Worm (Caenorhabditis elegans) whole organism, mixed stage, embryonic: ENCODE measurements around the gene C06B3.7.

Experiments used
- M03D4.4 ChIP-seq: sonication (generic microtip); optimal IDR thresholded peaks from 2 replicates; lab custom pipeline; 2017; ENCODE audit warnings: mild to moderate bottlenecking, missing genetic modification characterization, missing compliant biosample characterization
- bed-3 ChIP-seq: fragments of 200-800 bp; sonication (Bioruptor generic); optimal IDR thresholded peaks from 3 replicates; lab custom pipeline; 2018; ENCODE audit warnings: mild to moderate bottlenecking, missing genetic modification characterization, moderate library complexity, missing compliant biosample characterization
- blmp-1 ChIP-seq: fragments of 150-350 bp; optimal IDR thresholded peaks from 2 replicates; lab custom pipeline; 2014; ENCODE audit warnings: missing biosample characterization, missing genetic modification characterization
- ceh-39 ChIP-seq: fragments of 150-350 bp; optimal IDR thresholded peaks from 2 replicates; lab custom pipeline; 2014; ENCODE audit warnings: missing biosample characterization, missing genetic modification characterization
- ceh-43 ChIP-seq: fragments of 200-800 bp; sonication (Bioruptor generic); optimal IDR thresholded peaks from 2 replicates; lab custom pipeline; 2018; ENCODE audit warnings: mild to moderate bottlenecking, missing genetic modification characterization, moderate library complexity, missing compliant biosample characterization
- ces-1 ChIP-seq: fragments of 150-350 bp; optimal IDR thresholded peaks from 2 replicates; lab custom pipeline; 2014; ENCODE audit warnings: missing biosample characterization, missing genetic modification reagents, missing genetic modification characterization
- cnd-1 ChIP-seq: fragments of 200-800 bp; sonication (Bioruptor generic); optimal IDR thresholded peaks from 2 replicates; lab custom pipeline; 2018; ENCODE audit warnings: mild to moderate bottlenecking, missing genetic modification characterization, missing compliant biosample characterization
- drap-1 ChIP-seq: fragments of 200-800 bp; sonication (Bioruptor generic); optimal IDR thresholded peaks from 3 replicates; lab custom pipeline; 2018; ENCODE audit warnings: mild to moderate bottlenecking, missing genetic modification characterization, missing compliant biosample characterization
- elt-1 ChIP-seq: sonication (generic microtip); optimal IDR thresholded peaks from 2 replicates; lab custom pipeline; 2017; ENCODE audit warnings: missing genetic modification characterization, mild to moderate bottlenecking, missing compliant biosample characterization, antibody characterized with exemption, moderate library complexity, borderline replicate concordance; ENCODE audit not compliant: insufficient read depth
- elt-3 ChIP-seq: fragments of 150-350 bp; optimal IDR thresholded peaks from 2 replicates; lab custom pipeline; 2014; ENCODE audit warnings: missing biosample characterization, missing genetic modification characterization
- flh-1 ChIP-seq: fragments of 200-800 bp; sonication (Bioruptor generic); optimal IDR thresholded peaks from 2 replicates; lab custom pipeline; 2018; ENCODE audit warnings: mild to moderate bottlenecking, missing genetic modification characterization, moderate library complexity, missing compliant biosample characterization
- ham-2 ChIP-seq: fragments of 200-800 bp; sonication (Bioruptor generic); optimal IDR thresholded peaks from 2 replicates; lab custom pipeline; 2018; ENCODE audit warnings: mild to moderate bottlenecking, missing genetic modification characterization, missing compliant biosample characterization
- hlh-1 ChIP-seq: fragments of 150-350 bp; optimal IDR thresholded peaks from 2 replicates; lab custom pipeline; 2014; ENCODE audit warnings: missing biosample characterization, missing genetic modification reagents, missing genetic modification characterization
- lin-13 ChIP-seq: fragments of 150-350 bp; optimal IDR thresholded peaks from 2 replicates; lab custom pipeline; 2014; ENCODE audit warnings: missing biosample characterization, missing genetic modification characterization
- lin-32 ChIP-seq: fragments of 200-800 bp; sonication (Bioruptor generic); optimal IDR thresholded peaks from 2 replicates; lab custom pipeline; 2018; ENCODE audit warnings: mild to moderate bottlenecking, missing genetic modification characterization, missing compliant biosample characterization
- lsy-2 ChIP-seq: fragments of 150-350 bp; optimal IDR thresholded peaks from 2 replicates; lab custom pipeline; 2014; ENCODE audit warnings: missing biosample characterization, missing genetic modification characterization
- mab-5 ChIP-seq: fragments of 150-350 bp; optimal IDR thresholded peaks from 2 replicates; lab custom pipeline; 2014; ENCODE audit warnings: missing biosample characterization, missing genetic modification characterization
- mep-1 ChIP-seq: fragments of 150-350 bp; optimal IDR thresholded peaks from 2 replicates; lab custom pipeline; 2017; ENCODE audit warnings: missing biosample characterization, missing genetic modification reagents, missing genetic modification characterization, inconsistent platforms
- mls-2 ChIP-seq: sonication (generic microtip); optimal IDR thresholded peaks from 2 replicates; lab custom pipeline; 2016; ENCODE audit warnings: mild to moderate bottlenecking, missing genetic modification characterization, moderate library complexity, missing compliant biosample characterization
- nhr-12 ChIP-seq: fragments of 150-350 bp; optimal IDR thresholded peaks from 2 replicates; lab custom pipeline; 2014; ENCODE audit warnings: missing biosample characterization, missing genetic modification characterization
- nhr-2 ChIP-seq: fragments of 150-350 bp; optimal IDR thresholded peaks from 2 replicates; lab custom pipeline; 2014; ENCODE audit warnings: missing biosample characterization, missing genetic modification characterization
- nhr-237 ChIP-seq: fragments of 150-350 bp; optimal IDR thresholded peaks from 2 replicates; lab custom pipeline; 2014; ENCODE audit warnings: missing biosample characterization, missing genetic modification characterization
- nhr-28 ChIP-seq: fragments of 150-350 bp; optimal IDR thresholded peaks from 2 replicates; lab custom pipeline; 2014; ENCODE audit warnings: missing biosample characterization, missing genetic modification characterization
- nhr-76 ChIP-seq: sonication (generic microtip); optimal IDR thresholded peaks from 2 replicates; lab custom pipeline; 2017; ENCODE audit warnings: missing biosample characterization, missing genetic modification characterization
- snpc-4 ChIP-seq: fragments of 150-350 bp; optimal IDR thresholded peaks from 2 replicates; lab custom pipeline; 2014; ENCODE audit warnings: missing biosample characterization, missing genetic modification characterization
- sptf-1 ChIP-seq: sonication (generic microtip); optimal IDR thresholded peaks from 2 replicates; lab custom pipeline; 2017; ENCODE audit warnings: mild to moderate bottlenecking, missing genetic modification characterization, moderate library complexity, missing compliant biosample characterization
- tbx-8 ChIP-seq: fragments of 200-800 bp; sonication (Bioruptor generic); optimal IDR thresholded peaks from 2 replicates; lab custom pipeline; 2018; ENCODE audit warnings: mild to moderate bottlenecking, missing genetic modification characterization, moderate library complexity, missing compliant biosample characterization
- unc-120 ChIP-seq: sonication (generic microtip); optimal IDR thresholded peaks from 2 replicates; lab custom pipeline; 2017; ENCODE audit warnings: missing genetic modification characterization, missing compliant biosample characterization; ENCODE audit not compliant: poor library complexity, severe bottlenecking
- unc-39 ChIP-seq: fragments of 150-350 bp; optimal IDR thresholded peaks from 2 replicates; lab custom pipeline; 2014; ENCODE audit warnings: missing biosample characterization, missing genetic modification characterization
- unc-62 ChIP-seq: fragments of 150-350 bp; optimal IDR thresholded peaks from 2 replicates; lab custom pipeline; 2014; ENCODE audit warnings: missing biosample characterization, missing genetic modification reagents, missing genetic modification characterization
- zip-8 ChIP-seq: fragments of 150-350 bp; optimal IDR thresholded peaks from 2 replicates; lab custom pipeline; 2014; ENCODE audit warnings: missing biosample characterization, missing genetic modification characterization

The C06B3.7 gene

DNA sequence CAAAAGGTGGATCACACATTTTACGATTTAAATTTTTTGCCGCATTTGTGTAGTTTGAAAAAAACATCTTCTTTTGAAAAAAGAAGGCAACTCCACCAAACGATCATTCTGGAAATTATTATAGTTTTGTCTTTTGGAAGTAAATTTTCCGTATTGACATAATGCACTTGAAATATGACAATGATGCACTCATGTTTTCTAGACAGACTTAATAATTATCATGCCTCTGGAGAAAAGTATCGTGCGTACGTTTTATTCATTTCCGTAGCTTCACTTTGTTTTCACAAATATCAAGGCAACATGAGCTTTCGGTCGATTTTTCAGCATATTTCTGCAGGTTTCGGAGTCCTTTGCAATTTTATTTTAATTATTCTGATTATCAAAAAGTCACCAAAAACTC, 8.9 kb downstream of the C06B3.7 start, which contains the start of gene str-250:
Gene str-250 (plus strand): TSS at position 301 of the 400 bp plus-strand sequence.
- TF ChIP-seq snpc-4 (tag; lab: Kevin White, UChicago) (no peak), mab-5 (tag; lab: Kevin White, UChicago) (no peak), elt-1 (tag; lab: Kevin White, UChicago) (no peak), drap-1 (GFP tag; lab: Kevin White, UChicago) (no peak), nhr-12 (no peak), mep-1 (tag; lab: Kevin White, UChicago) (no peak), nhr-76 (no peak), nhr-237 (tag; lab: Kevin White, UChicago) (no peak), lsy-2 (tag; lab: Kevin White, UChicago) (no peak)

DNA sequence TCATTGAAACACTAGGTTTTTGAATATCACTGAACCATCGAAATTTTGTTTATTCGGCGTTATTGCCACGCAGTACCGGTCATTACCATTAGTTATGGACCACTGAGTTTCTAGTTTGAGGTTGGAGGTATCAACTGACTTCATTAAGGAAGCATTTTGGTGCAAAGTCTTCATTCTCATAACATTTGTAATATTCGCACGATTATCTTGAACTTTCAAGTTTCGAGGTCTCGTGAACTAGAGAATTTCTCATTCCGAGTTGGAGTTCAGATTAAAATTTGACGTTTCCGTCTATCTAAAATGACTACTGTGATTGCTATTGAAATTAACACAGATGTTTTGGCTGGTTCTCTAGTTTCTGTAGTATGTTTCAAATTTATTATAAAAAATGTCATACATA, 11.2 kb downstream of the C06B3.7 start, which contains the start of gene srx-42:
Gene srx-42 (plus strand): TSS at position 301 of the 400 bp plus-strand sequence.
- TF ChIP-seq hlh-1 (no peak), ceh-43 (GFP tag; lab: Kevin White, UChicago) (no peak), elt-3 (tag; lab: Kevin White, UChicago) (no peak), mls-2 (tag; lab: Kevin White, UChicago) (no peak), lsy-2 (tag; lab: Kevin White, UChicago) (no peak), zip-8 (no peak), drap-1 (GFP tag; lab: Kevin White, UChicago) (no peak)

DNA sequence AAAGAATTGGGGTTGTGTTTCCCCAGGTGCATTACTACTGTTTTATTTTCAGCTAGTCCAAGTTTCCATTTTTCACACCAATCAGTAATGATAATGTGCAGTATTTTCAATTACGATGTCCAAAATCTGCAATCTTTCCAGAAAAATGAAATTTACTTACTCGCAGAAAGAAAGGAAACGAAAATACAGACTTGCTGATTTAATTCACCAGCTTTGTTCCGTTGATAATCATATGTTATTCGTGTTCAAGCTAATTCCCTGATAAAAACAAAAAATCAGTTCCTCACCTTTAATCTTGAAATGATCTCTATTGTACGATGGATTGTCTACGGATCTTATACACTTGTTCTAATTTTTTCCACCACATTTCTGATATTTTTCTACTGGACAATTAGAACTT, 14.4 kb downstream of the C06B3.7 start, which contains the start of gene srxa-11:
Gene srxa-11 (plus strand): TSS at position 301 of the 400 bp plus-strand sequence.
- TF ChIP-seq ham-2 = no peak

DNA sequence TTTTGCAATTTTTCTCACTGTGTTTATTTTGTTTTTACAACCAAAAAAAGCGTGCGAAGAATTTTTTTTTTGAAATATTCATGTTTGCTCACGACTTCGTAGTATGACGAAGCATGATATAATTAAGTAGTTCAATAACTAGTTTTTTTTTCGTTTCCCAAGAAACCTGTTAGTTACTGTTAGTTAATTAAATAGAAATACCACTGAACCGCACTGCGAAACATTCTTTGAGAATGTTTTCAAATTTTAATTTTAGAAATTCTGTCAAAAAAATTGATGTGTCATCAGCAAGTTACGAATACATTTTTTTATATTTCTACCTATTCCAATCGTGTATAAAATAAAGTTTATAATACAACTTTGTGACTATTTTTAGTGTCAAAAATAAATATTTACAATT, 16.9 kb downstream of the C06B3.7 start, which contains the start of gene srxa-12:
Gene srxa-12 (plus strand): TSS at position 301 of the 400 bp plus-strand sequence.
- TF ChIP-seq nhr-12 (no peak), hlh-1 (no peak), cnd-1 (tag; lab: Kevin White, UChicago) (no peak), flh-1 (GFP tag; lab: Kevin White, UChicago) (no peak), nhr-2 (no peak)

DNA sequence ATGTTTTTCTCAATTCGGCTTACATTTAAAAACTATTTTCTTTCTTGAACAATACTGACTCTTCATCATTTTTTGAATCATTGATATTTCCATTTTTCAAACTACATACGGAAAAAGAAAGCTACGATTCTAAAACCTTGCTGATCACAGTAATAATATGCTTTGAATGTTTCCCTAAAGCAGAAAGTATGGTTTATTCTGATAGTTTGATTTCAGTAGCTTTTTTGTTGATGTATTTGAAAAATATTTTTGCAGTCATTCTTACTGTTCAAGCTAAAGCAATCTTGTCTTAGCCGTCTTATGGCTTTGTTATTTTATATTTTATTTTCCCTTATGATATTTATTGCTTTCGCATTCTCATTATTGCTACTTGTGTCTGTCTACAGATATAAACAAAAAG, 20.0 kb downstream of the C06B3.7 start, which contains the start of gene srxa-13:
Gene srxa-13 (plus strand): TSS at position 301 of the 400 bp plus-strand sequence.
- TF ChIP-seq ceh-43 (GFP tag; lab: Kevin White, UChicago) = no peak
- TF ChIP-seq hlh-1 = no peak

DNA sequence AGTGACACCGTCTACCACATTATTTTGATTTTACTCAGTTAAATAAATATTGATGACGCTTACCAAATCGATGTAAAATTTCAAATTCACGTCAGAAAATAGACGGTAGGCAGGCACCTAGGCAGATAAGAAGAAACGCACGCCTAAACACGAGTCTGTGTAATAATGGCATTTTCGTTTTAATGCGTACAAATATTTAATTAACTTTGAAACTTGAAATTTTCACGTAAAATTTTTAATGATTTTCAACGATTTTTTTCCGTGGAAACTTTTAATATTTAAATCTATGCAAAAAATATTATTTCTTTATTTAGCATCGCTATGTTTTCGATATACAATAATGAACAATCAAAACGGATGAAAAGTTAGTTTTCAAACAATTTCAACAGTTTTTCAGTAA, 21.7 kb downstream of the C06B3.7 start, which contains the start of gene C06B3.16:
Gene C06B3.16 (plus strand): TSS at position 301 of the 400 bp plus-strand sequence.
- TF ChIP-seq unc-39 (tag; lab: Kevin White, UChicago) (no peak), ham-2 (no peak), M03D4.4 (tag; lab: Kevin White, UChicago) (no peak), flh-1 (GFP tag; lab: Kevin White, UChicago) (no peak), ces-1 (GFP tag; lab: Kevin White, UChicago) (no peak), hlh-1 (no peak), snpc-4 (tag; lab: Kevin White, UChicago) (no peak), unc-120 (no peak), nhr-28 (tag; lab: Kevin White, UChicago) (no peak), nhr-2 (no peak), lin-32 (GFP tag; lab: Kevin White, UChicago) (no peak), unc-62 (no peak), lin-13 (tag; lab: Kevin White, UChicago) (no peak), ceh-39 (tag; lab: Kevin White, UChicago) (no peak), blmp-1 (tag; lab: Kevin White, UChicago) (no peak), sptf-1 (tag; lab: Kevin White, UChicago) (no peak), cnd-1 (tag; lab: Kevin White, UChicago) (no peak)
- TF ChIP-seq, all 35 proteins: peak for 0

DNA sequence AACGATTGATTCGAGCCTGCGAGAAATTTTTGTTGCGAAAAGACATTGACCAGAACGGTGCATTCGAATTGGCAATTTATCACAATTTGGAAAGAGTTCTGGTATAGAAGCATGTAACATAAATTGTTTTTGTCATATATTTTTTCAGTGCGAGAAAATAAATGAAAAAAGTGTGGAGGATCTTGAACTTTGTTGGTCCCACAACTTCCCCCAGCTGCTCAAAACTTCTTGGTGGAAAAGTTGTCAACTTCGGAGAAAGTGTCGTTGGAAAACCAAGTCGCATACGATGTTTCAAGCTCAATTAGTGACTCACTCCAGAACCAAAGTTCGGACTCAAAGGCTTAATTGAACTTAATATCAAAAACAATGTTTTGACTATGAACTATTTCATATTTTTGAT, 22.5 kb downstream of the C06B3.7 start:
- TF ChIP-seq tbx-8 (no peak), flh-1 (GFP tag; lab: Kevin White, UChicago) (no peak), lin-32 (GFP tag; lab: Kevin White, UChicago) (no peak), M03D4.4 (tag; lab: Kevin White, UChicago) (no peak), nhr-28 (tag; lab: Kevin White, UChicago) (no peak), mep-1 (tag; lab: Kevin White, UChicago) (no peak), unc-62 (no peak), bed-3 (GFP tag; lab: Kevin White, UChicago) (no peak), hlh-1 (no peak)
